Fruit fly (Drosophila melanogaster) whole organism, embryonic: ENCODE data around the gene CG10064.
A peak's percentile ranks its signal among the peaks of the same experiment; 100 is the strongest.

ENCODE experiments used
- Antp ChIP-seq: fragments of 200-800 bp; sonication (Bioruptor generic); optimal IDR thresholded peaks from 3 replicates; lab custom pipeline; 2016; ENCODE audit warnings: missing biosample characterization, missing genetic modification characterization
- CG10979 ChIP-seq: fragments of 200-800 bp; sonication (Bioruptor generic); optimal IDR thresholded peaks from 2 replicates; lab custom pipeline; 2018; ENCODE audit warnings: missing biosample characterization, mild to moderate bottlenecking, missing genetic modification characterization, moderate library complexity
- CG11504 ChIP-seq: fragments of 200-800 bp; sonication (Bioruptor generic); optimal IDR thresholded peaks from 3 replicates; lab custom pipeline; 2019; ENCODE audit warnings: missing biosample characterization, mild to moderate bottlenecking, missing genetic modification characterization, moderate library complexity
- CG12155 ChIP-seq: fragments of 200-800 bp; sonication (Bioruptor generic); optimal IDR thresholded peaks from 3 replicates; lab custom pipeline; 2016; ENCODE audit warnings: missing biosample characterization, missing genetic modification characterization
- CG13424 ChIP-seq: fragments of 200-800 bp; sonication (Bioruptor generic); optimal IDR thresholded peaks from 2 replicates; lab custom pipeline; 2019; ENCODE audit warnings: missing biosample characterization, mild to moderate bottlenecking, missing genetic modification characterization, moderate library complexity
- CG14710 ChIP-seq: fragments of 200-800 bp; sonication (Bioruptor generic); optimal IDR thresholded peaks from 3 replicates; lab custom pipeline; 2019; ENCODE audit warnings: missing biosample characterization, mild to moderate bottlenecking, missing genetic modification characterization, moderate library complexity
- CG1602 ChIP-seq: fragments of 200-800 bp; sonication (Bioruptor generic); optimal IDR thresholded peaks from 3 replicates; lab custom pipeline; 2016; ENCODE audit warnings: missing biosample characterization, missing genetic modification characterization
- CG2116 ChIP-seq: fragments of 200-800 bp; sonication (Bioruptor generic); optimal IDR thresholded peaks from 3 replicates; lab custom pipeline; 2018; ENCODE audit warnings: missing biosample characterization, mild to moderate bottlenecking, missing genetic modification characterization
- CG30431 ChIP-seq: fragments of 200-800 bp; sonication (Bioruptor generic); optimal IDR thresholded peaks from 2 replicates; lab custom pipeline; 2017; ENCODE audit warnings: missing biosample characterization, missing genetic modification characterization
- CG31388 ChIP-seq: fragments of 200-800 bp; sonication (Bioruptor generic); optimal IDR thresholded peaks from 2 replicates; lab custom pipeline; 2016; ENCODE audit warnings: missing biosample characterization, missing genetic modification characterization
- CG3163 ChIP-seq: fragments of 200-800 bp; sonication (Bioruptor generic); optimal IDR thresholded peaks from 3 replicates; lab custom pipeline; 2016; ENCODE audit warnings: missing biosample characterization, missing genetic modification characterization
- CG32532 ChIP-seq: fragments of 200-800 bp; sonication (Bioruptor generic); IDR thresholded peaks from 2 replicates; pipeline ENCODE4 v1.3.6; 2022; ENCODE audit warnings: missing biosample characterization, missing genetic modification characterization
- CG32772 ChIP-seq: fragments of 200-800 bp; sonication (Bioruptor generic); IDR thresholded peaks from 2 replicates; pipeline ENCODE4 v1.3.6; 2022; ENCODE audit warnings: missing biosample characterization, missing genetic modification characterization
- CG4328 ChIP-seq: fragments of 200-800 bp; sonication (Bioruptor generic); optimal IDR thresholded peaks from 3 replicates; lab custom pipeline; 2017; ENCODE audit warnings: missing biosample characterization, missing genetic modification reagents, missing genetic modification characterization
- CG7928 ChIP-seq: fragments of 200-800 bp; sonication (Bioruptor generic); optimal IDR thresholded peaks from 2 replicates; lab custom pipeline; 2017; ENCODE audit warnings: missing biosample characterization, mild to moderate bottlenecking, missing genetic modification characterization
- CG7987 ChIP-seq: fragments of 200-800 bp; sonication (Bioruptor generic); optimal IDR thresholded peaks from 2 replicates; lab custom pipeline; 2018; ENCODE audit warnings: missing biosample characterization, mild to moderate bottlenecking, missing genetic modification characterization, moderate library complexity
- Chrac-16 ChIP-seq: fragments of 200-800 bp; sonication (Bioruptor generic); optimal IDR thresholded peaks from 3 replicates; lab custom pipeline; 2016; ENCODE audit warnings: missing biosample characterization, missing genetic modification characterization
- D ChIP-seq, 2 experiments: fragments of 200-800 bp in 1 of 2; fragments of >200 bp in 1 of 2; sonication (Bioruptor generic) in 1 of 2; optimal IDR thresholded peaks; 2 replicates in 1 of 2; 3 replicates in 1 of 2; lab custom pipeline; 2017; ENCODE audit warnings: mild to moderate bottlenecking in 1 of 2, missing biosample characterization in 1 of 2, missing genetic modification characterization in 1 of 2, missing genetic modification reagents in 1 of 2
- Dip3 ChIP-seq: fragments of 200-800 bp; sonication (Bioruptor generic); optimal IDR thresholded peaks from 3 replicates; lab custom pipeline; 2016; ENCODE audit warnings: missing biosample characterization, missing genetic modification characterization
- Dp ChIP-seq: fragments of 200-800 bp; sonication (Bioruptor generic); optimal IDR thresholded peaks from 2 replicates; lab custom pipeline; 2018; ENCODE audit warnings: missing biosample characterization, mild to moderate bottlenecking, missing genetic modification characterization, moderate library complexity
- E2f2 ChIP-seq: fragments of 200-800 bp; sonication (Bioruptor generic); IDR thresholded peaks from 2 replicates; pipeline ENCODE4 v1.3.6; 2022; ENCODE audit warnings: missing biosample characterization, missing genetic modification characterization
- Eip74EF ChIP-seq, 2 experiments: fragments of 200-800 bp in 1 of 2; fragments of >200 bp in 1 of 2; sonication (Bioruptor generic) in 1 of 2; optimal IDR thresholded peaks; 2 replicates each; lab custom pipeline; 2017 to 2019; ENCODE audit warnings: missing biosample characterization in 2 of 2, missing genetic modification characterization in 2 of 2, mild to moderate bottlenecking in 1 of 2, moderate library complexity in 1 of 2
- Fer1 ChIP-seq: fragments of 200-800 bp; sonication (Bioruptor generic); optimal IDR thresholded peaks from 2 replicates; lab custom pipeline; 2017; ENCODE audit warnings: missing biosample characterization, mild to moderate bottlenecking, missing genetic modification characterization
- HLH4C ChIP-seq: fragments of 200-800 bp; sonication (Bioruptor generic); IDR thresholded peaks from 3 replicates; pipeline ENCODE4 v1.3.6; 2022; ENCODE audit warnings: missing biosample characterization, missing genetic modification characterization; ENCODE audit not compliant: partially characterized antibody
- Hmx ChIP-seq: fragments of 200-800 bp; sonication (Bioruptor generic); optimal IDR thresholded peaks from 2 replicates; lab custom pipeline; 2016; ENCODE audit warnings: missing biosample characterization, missing genetic modification characterization
- Lhr ChIP-seq: fragments of 200-800 bp; sonication (Bioruptor generic); optimal IDR thresholded peaks from 3 replicates; lab custom pipeline; 2017; ENCODE audit warnings: mild to moderate bottlenecking, missing biosample characterization, missing genetic modification reagents, missing genetic modification characterization
- MTF-1 ChIP-seq: fragments of 200-800 bp; sonication (Bioruptor generic); optimal IDR thresholded peaks from 2 replicates; lab custom pipeline; 2018; ENCODE audit warnings: missing biosample characterization, mild to moderate bottlenecking, missing genetic modification characterization, borderline replicate concordance
- Max ChIP-seq: fragments of 200-800 bp; sonication (Bioruptor generic); optimal IDR thresholded peaks from 2 replicates; lab custom pipeline; 2016; ENCODE audit warnings: missing biosample characterization, mild to moderate bottlenecking, missing genetic modification characterization
- Myb ChIP-seq: fragments of 200-800 bp; sonication (Bioruptor generic); optimal IDR thresholded peaks from 2 replicates; lab custom pipeline; 2016; ENCODE audit warnings: missing biosample characterization, missing genetic modification characterization
- Nf-YB ChIP-seq: fragments of 200-800 bp; sonication (Bioruptor generic); optimal IDR thresholded peaks from 3 replicates; lab custom pipeline; 2019; ENCODE audit warnings: missing biosample characterization, mild to moderate bottlenecking, missing genetic modification characterization, moderate library complexity
- Poxn ChIP-seq: fragments of 200-800 bp; sonication (Bioruptor generic); IDR thresholded peaks from 2 replicates; pipeline ENCODE4 v1.3.6; 2022; ENCODE audit warnings: missing biosample characterization, missing genetic modification characterization
- Rfx ChIP-seq: fragments of 200-800 bp; sonication (Bioruptor generic); IDR thresholded peaks from 2 replicates; pipeline ENCODE4 v1.3.6; 2022; ENCODE audit warnings: missing biosample characterization, missing genetic modification characterization
- Sry-β ChIP-seq: fragments of 200-800 bp; sonication (Bioruptor generic); optimal IDR thresholded peaks from 2 replicates; lab custom pipeline; 2018; ENCODE audit warnings: missing biosample characterization, mild to moderate bottlenecking, missing genetic modification characterization, moderate library complexity
- Ssrp ChIP-seq: fragments of 200-800 bp; sonication (Bioruptor generic); optimal IDR thresholded peaks from 2 replicates; lab custom pipeline; 2018; ENCODE audit warnings: missing biosample characterization, mild to moderate bottlenecking, missing genetic modification characterization, moderate library complexity
- Xbp1 ChIP-seq: fragments of 200-800 bp; sonication (Bioruptor generic); optimal IDR thresholded peaks from 3 replicates; lab custom pipeline; 2016; ENCODE audit warnings: missing biosample characterization, mild to moderate bottlenecking, missing genetic modification characterization
- bigmax ChIP-seq: fragments of 200-800 bp; sonication (Bioruptor generic); optimal IDR thresholded peaks from 2 replicates; lab custom pipeline; 2018; ENCODE audit warnings: missing biosample characterization, mild to moderate bottlenecking, missing genetic modification characterization
- chn ChIP-seq: fragments of 200-800 bp; sonication (Bioruptor generic); optimal IDR thresholded peaks from 2 replicates; lab custom pipeline; 2016; ENCODE audit warnings: missing biosample characterization, missing genetic modification characterization
- dysf ChIP-seq: fragments of 200-800 bp; sonication (Bioruptor generic); IDR thresholded peaks from 3 replicates; pipeline ENCODE4 v1.3.6; 2022; ENCODE audit warnings: missing biosample characterization, missing genetic modification characterization
- h ChIP-seq: fragments of >200 bp; optimal IDR thresholded peaks from 2 replicates; lab custom pipeline; 2017
- kah ChIP-seq: fragments of 200-800 bp; sonication (Bioruptor generic); optimal IDR thresholded peaks from 2 replicates; lab custom pipeline; 2018; ENCODE audit warnings: missing biosample characterization, mild to moderate bottlenecking, missing genetic modification characterization
- knrl ChIP-seq: fragments of 200-800 bp; sonication (Bioruptor generic); IDR thresholded peaks from 3 replicates; pipeline ENCODE4 v1.3.6; 2022; ENCODE audit warnings: missing biosample characterization, missing genetic modification characterization; ENCODE audit not compliant: partially characterized antibody
- pan ChIP-seq, 4 experiments: fragments of >200 bp in 3 of 4; fragments of 200-800 bp in 1 of 4; sonication (Bioruptor generic) in 1 of 4; optimal IDR thresholded peaks in 3 of 4; IDR thresholded peaks in 1 of 4; 2 replicates each; pipeline versions ENCODE4 v1.3.6 to Lab custom; 2017 to 2022; ENCODE audit warnings: missing biosample characterization in 2 of 4, missing genetic modification characterization in 2 of 4, mixed read lengths in 1 of 4
- pho ChIP-seq: fragments of 200-800 bp; sonication (Bioruptor generic); optimal IDR thresholded peaks from 2 replicates; lab custom pipeline; 2016; ENCODE audit warnings: missing biosample characterization, missing genetic modification characterization
- seq ChIP-seq: fragments of 200-800 bp; sonication (Bioruptor generic); IDR thresholded peaks from 2 replicates; pipeline ENCODE4 v1.3.6; 2022; ENCODE audit warnings: missing biosample characterization, missing genetic modification characterization
- tio ChIP-seq: fragments of 200-800 bp; sonication (Bioruptor generic); optimal IDR thresholded peaks from 2 replicates; lab custom pipeline; 2017; ENCODE audit warnings: missing biosample characterization, missing genetic modification characterization, inconsistent platforms
- twi ChIP-seq: fragments of 200-800 bp; optimal IDR thresholded peaks from 2 replicates; lab custom pipeline; 2019; ENCODE audit warnings: missing biosample characterization, mild to moderate bottlenecking, missing genetic modification characterization, moderate library complexity
- zfh1 ChIP-seq: fragments of 200-800 bp; sonication (Bioruptor generic); IDR thresholded peaks from 3 replicates; pipeline ENCODE4 v1.3.6; 2022; ENCODE audit warnings: missing biosample characterization, missing genetic modification characterization

Gene CG10064

dm6 chr3L:6968961-6969814 lies 1.5 kb upstream of the CG10064 start, which contains the start of the genes Mis12 and CG9953 (continued):
- peak; percentile 56 for TF ChIP-seq CG14710 (tag; lab: Kevin White, UChicago)
- peak; percentile 1 for TF ChIP-seq Chrac-16 (GFP tag; lab: Kevin White, UChicago)
- no peak for TF ChIP-seq kah (GFP tag; lab: Kevin White, UChicago)
- no peak for TF ChIP-seq CG12155
- TF ChIP-seq Sry-β (GFP tag; lab: Kevin White, UChicago), result peak; percentile 94
- peak; percentile 27 for TF ChIP-seq Xbp1 (GFP tag; lab: Kevin White, UChicago)
- TF ChIP-seq Dip3 (GFP tag; lab: Kevin White, UChicago), result no peak
- TF ChIP-seq Myb, result no peak
- peak; percentile 11 for TF ChIP-seq chn (GFP tag; lab: Kevin White, UChicago)
- peak; percentile 68 for TF ChIP-seq Dp
- TF ChIP-seq h, result no peak
- no peak for TF ChIP-seq HLH4C (GFP tag; lab: Robert Waterston, UW)
- peak; percentile 10; the same call in 2 of the 3 replicates for TF ChIP-seq dysf (GFP tag; lab: Robert Waterston, UW)
- peak; percentile 17 for TF ChIP-seq Max (GFP tag; lab: Kevin White, UChicago)
- peak; percentile 59 for TF ChIP-seq E2f2
- TF ChIP-seq Nf-YB (GFP tag; lab: Kevin White, UChicago), result peak; percentile 6
- TF ChIP-seq CG7987 (GFP tag; lab: Kevin White, UChicago), result no peak
- TF ChIP-seq Eip74EF (GFP tag; optimal IDR thresholded peaks at IDR 0.05; lab: Kevin White, UChicago), result peak in 1 of 2 experiments; percentile 17
- TF ChIP-seq CG32532 (GFP tag; lab: Robert Waterston, UW), result peak; percentile 69
- TF ChIP-seq pan (optimal IDR thresholded peaks at IDR 0.05; lab: Kevin White, UChicago), result no peak
- TF ChIP-seq pan (GFP tag; optimal IDR thresholded peaks at IDR 0.05 in 1 of 2, IDR thresholded peaks at IDR 0.05 in 1 of 2), result peak in 1 of 2 experiments; percentile 76
- TF ChIP-seq tio, result peak; percentile 68
- TF ChIP-seq CG4328, result no peak
- TF ChIP-seq CG11504 (tag; lab: Kevin White, UChicago), result peak; percentile 55
- TF ChIP-seq knrl, result no peak
- no peak for TF ChIP-seq Antp (GFP tag; lab: Kevin White, UChicago)
- no peak for TF ChIP-seq pho
- TF ChIP-seq zfh1, result peak; percentile 23; the same call in 1 of the 3 replicates
- TF ChIP-seq Lhr (GFP tag; lab: Kevin White, UChicago), result no peak
- TF ChIP-seq Rfx (GFP tag; lab: Robert Waterston, UW), result peak; percentile 30; the same call in 1 of the 2 replicates
- TF ChIP-seq MTF-1, result no peak
- TF ChIP-seq CG30431 (GFP tag; lab: Kevin White, UChicago), result no peak
- TF ChIP-seq CG13424 (tag; lab: Kevin White, UChicago), result peak; percentile 50
- peak; percentile 37; the same call in 1 of the 2 replicates for TF ChIP-seq CG32772 (GFP tag; lab: Robert Waterston, UW)
- TF ChIP-seq CG31388, result no peak
- TF ChIP-seq Hmx (GFP tag; lab: Kevin White, UChicago), result peak; percentile 7
- TF ChIP-seq twi, result peak; percentile 42
- peak; percentile 49 for TF ChIP-seq CG1602 (GFP tag; lab: Kevin White, UChicago)
- TF ChIP-seq CG2116, result peak; percentile 9
- peak; percentile 36 for TF ChIP-seq Ssrp (tag; lab: Kevin White, UChicago)
- no peak for TF ChIP-seq Poxn (GFP tag; lab: Robert Waterston, UW)
- no peak for TF ChIP-seq D (optimal IDR thresholded peaks at IDR 0.05; lab: Kevin White, UChicago)
- peak; percentile 30 for TF ChIP-seq D (GFP tag; optimal IDR thresholded peaks at IDR 0.05; lab: Kevin White, UChicago)
- no peak for TF ChIP-seq seq
- no peak for TF ChIP-seq CG3163 (GFP tag; lab: Kevin White, UChicago)
- TF ChIP-seq bigmax, result no peak
- TF ChIP-seq Fer1 (GFP tag; lab: Kevin White, UChicago), result no peak
- peak; percentile 15 for TF ChIP-seq CG10979 (tag; lab: Kevin White, UChicago)
- TF ChIP-seq CG7928, result no peak
